Worm (Caenorhabditis elegans) whole organism, mixed stage, embryonic: ENCODE measurements around the gene bud-13.

ENCODE experiments used
- nhr-12 ChIP-seq: fragments of 150-350 bp; optimal IDR thresholded peaks from 2 replicates; lab custom pipeline; 2014; ENCODE audit warnings: missing biosample characterization, missing genetic modification characterization
- nhr-237 ChIP-seq: fragments of 150-350 bp; optimal IDR thresholded peaks from 2 replicates; lab custom pipeline; 2014; ENCODE audit warnings: missing biosample characterization, missing genetic modification characterization
- nhr-28 ChIP-seq: fragments of 150-350 bp; optimal IDR thresholded peaks from 2 replicates; lab custom pipeline; 2014; ENCODE audit warnings: missing biosample characterization, missing genetic modification characterization
- unc-62 ChIP-seq: fragments of 150-350 bp; optimal IDR thresholded peaks from 2 replicates; lab custom pipeline; 2014; ENCODE audit warnings: missing biosample characterization, missing genetic modification reagents, missing genetic modification characterization

ce11 chrIII:9004658-9005057 lies 37.1 kb upstream of the bud-13 start:
- TF ChIP-seq nhr-12 (tag; lab: Kevin White, UChicago) (no peak), unc-62 (GFP tag; lab: Kevin White, UChicago) (no peak), nhr-237 (tag; lab: Kevin White, UChicago) (no peak), nhr-28 (tag; lab: Kevin White, UChicago) (no peak)
